Fruit fly (Drosophila melanogaster): Measurements from ENCODE around the gene Pop4.

DNA sequence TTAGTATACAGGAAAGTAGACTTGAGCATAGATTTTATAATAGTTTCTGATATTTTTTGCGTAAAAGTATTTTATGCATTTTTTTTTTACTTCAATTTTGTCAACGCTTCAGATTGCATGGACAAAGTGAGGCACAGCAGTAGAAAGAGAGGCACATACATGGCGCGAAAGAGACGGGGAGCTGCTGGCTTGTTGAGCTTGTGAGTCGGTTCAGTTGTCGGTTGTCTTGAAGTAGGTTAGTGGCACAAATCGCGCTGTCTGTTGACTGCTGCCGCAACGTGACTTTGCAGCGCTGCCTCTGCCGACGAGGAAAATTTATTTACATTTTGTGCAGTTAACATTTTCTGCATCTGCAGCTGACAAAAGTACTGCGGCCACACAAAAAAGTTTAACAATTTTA lies 27.3 kb upstream of the Pop4 start:
- TF ChIP-seq CG8478 (optimal IDR thresholded peaks at IDR 0.05) (no peak), CTCF (optimal IDR thresholded peaks at IDR 0.05) (no peak)
